Fruit fly (Drosophila melanogaster): Measurements from ENCODE around the gene yellow-h.

Gene yellow-h

DNA sequence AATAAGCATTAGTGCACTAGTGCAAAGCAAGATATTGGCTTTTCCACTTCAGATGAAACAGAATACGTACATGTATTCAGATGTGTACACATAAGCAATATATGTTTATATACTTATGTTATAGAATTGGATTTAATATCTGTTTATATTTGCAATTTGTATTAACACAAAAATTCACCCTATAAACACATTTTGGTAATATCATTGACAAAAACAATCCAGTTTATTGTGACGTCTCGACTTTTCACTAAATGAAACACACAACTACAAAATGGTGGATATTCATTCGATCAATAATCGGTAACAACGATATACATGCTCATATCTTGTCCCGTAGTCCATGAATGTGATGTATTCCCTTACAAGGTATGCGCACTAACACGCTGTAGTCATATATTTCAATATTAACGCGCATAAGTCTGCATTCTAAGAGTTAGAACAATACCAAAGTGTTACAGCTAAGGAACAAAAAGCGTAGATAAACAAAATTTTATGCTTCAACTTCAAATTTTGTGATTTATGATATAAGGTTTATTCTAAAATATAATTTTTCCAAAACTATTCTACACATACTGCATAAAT lies 22.0 kb upstream of the yellow-h start, which contains the start of gene CG31998 (continued):
- TF ChIP-seq CG6689 (GFP tag; IDR thresholded peaks at IDR 0.05) (no peak), lmd (GFP tag; IDR thresholded peaks at IDR 0.05) (no peak), CG7357 (GFP tag; IDR thresholded peaks at IDR 0.05) (peak; percentile 97), en (GFP tag; optimal IDR thresholded peaks at IDR 0.05) (no peak), ewg (GFP tag; optimal IDR thresholded peaks at IDR 0.05) (no peak), CG12299 (tag; optimal IDR thresholded peaks at IDR 0.05) (no peak), YL-1 (GFP tag; optimal IDR thresholded peaks at IDR 0.05) (peak; percentile 68), Usf (GFP tag; optimal IDR thresholded peaks at IDR 0.05) (no peak), CG6683 (GFP tag; optimal IDR thresholded peaks at IDR 0.05) (no peak), CG13287 (GFP tag; IDR thresholded peaks at IDR 0.05; ENCODE audit: partially characterized antibody) (no peak; the same call in 1 of the 2 replicates), tx (GFP tag; optimal IDR thresholded peaks at IDR 0.05) (no peak), CG14860 (GFP tag; IDR thresholded peaks at IDR 0.05; ENCODE audit: partially characterized antibody) (no peak), CG10979 (tag; optimal IDR thresholded peaks at IDR 0.05) (no peak), prd (optimal IDR thresholded peaks at IDR 0.05) (no peak), prd (GFP tag; IDR thresholded peaks at IDR 0.05) (no peak), Rx (GFP tag; IDR thresholded peaks at IDR 0.05) (no peak), Pdp1 (GFP tag; optimal IDR thresholded peaks at IDR 0.05) (no peak), tio (GFP tag; optimal IDR thresholded peaks at IDR 0.05) (no peak), Hr78 (GFP tag; optimal IDR thresholded peaks at IDR 0.05) (peak in 1 of 2 experiments; percentile 3), CG15073 (GFP tag; optimal IDR thresholded peaks at IDR 0.05) (no peak), pb (GFP tag; optimal IDR thresholded peaks at IDR 0.05) (no peak), CG11504 (tag; optimal IDR thresholded peaks at IDR 0.05) (no peak), wdn (GFP tag; IDR thresholded peaks at IDR 0.05) (no peak), sisA (GFP tag; IDR thresholded peaks at IDR 0.05) (no peak), jigr1 (GFP tag; IDR thresholded peaks at IDR 0.05) (no peak), vnd (GFP tag; IDR thresholded peaks at IDR 0.05; ENCODE audit: partially characterized antibody) (no peak), ab (GFP tag; optimal IDR thresholded peaks at IDR 0.05) (no peak), corto (GFP tag; optimal IDR thresholded peaks at IDR 0.05) (no peak), Opbp (GFP tag; IDR thresholded peaks at IDR 0.05; ENCODE audit: partially characterized antibody) (no peak), NC2β (GFP tag; optimal IDR thresholded peaks at IDR 0.05) (peak; percentile 42), knrl (GFP tag; IDR thresholded peaks at IDR 0.05; ENCODE audit: partially characterized antibody) (no peak; the same call in 2 of the 3 replicates), ranshi (GFP tag; IDR thresholded peaks at IDR 0.05) (no peak), Dp (GFP tag; optimal IDR thresholded peaks at IDR 0.05) (no peak), CG14965 (GFP tag; optimal IDR thresholded peaks at IDR 0.05; ENCODE audit: borderline replicate concordance) (no peak), amos (GFP tag; IDR thresholded peaks at IDR 0.05; ENCODE audit: partially characterized antibody) (no peak), Scr (GFP tag; IDR thresholded peaks at IDR 0.05; ENCODE audit: partially characterized antibody) (no peak; the same call in 1 of the 2 replicates), CG10274 (GFP tag; optimal IDR thresholded peaks at IDR 0.05) (no peak), croc (GFP tag; conservative IDR thresholded peaks at IDR 0.05) (no peak), CG11247 (GFP tag; IDR thresholded peaks at IDR 0.05) (no peak), sens (GFP tag) (peak; percentile 68), Dip2 (GFP tag; IDR thresholded peaks at IDR 0.05) (no peak), ken (GFP tag; IDR thresholded peaks at IDR 0.05) (no peak), Fer3 (tag; optimal IDR thresholded peaks at IDR 0.05) (no peak), CG2678 (tag; optimal IDR thresholded peaks at IDR 0.05) (no peak), nerfin-1 (tag; optimal IDR thresholded peaks at IDR 0.05) (no peak), MBD-R2 (GFP tag; IDR thresholded peaks at IDR 0.05) (no peak; the same call in 1 of the 2 replicates), Taf1 (GFP tag; IDR thresholded peaks at IDR 0.05) (no peak), BEAF-32 (GFP tag; optimal IDR thresholded peaks at IDR 0.05) (peak; percentile 66), CG11085 (GFP tag; IDR thresholded peaks at IDR 0.05) (no peak), bbx (GFP tag; IDR thresholded peaks at IDR 0.05; ENCODE audit: partially characterized antibody) (0 out of 2 replicates have a peak, but pooled peaks have one; percentile 11)

All from whole organism, embryonic.